Worm (Caenorhabditis elegans) whole organism, late embryonic: Measurements from ENCODE around the gene F22E5.21.

Experiments used
- ceh-2 ChIP-seq: sonication (generic microtip); optimal IDR thresholded peaks from 2 replicates; lab custom pipeline; 2016; ENCODE audit warnings: missing genotype, missing genetic modification characterization, missing compliant biosample characterization
- lin-11 ChIP-seq: fragments of 200-800 bp; sonication (Bioruptor generic); optimal IDR thresholded peaks from 2 replicates; lab custom pipeline; 2018; ENCODE audit warnings: mild to moderate bottlenecking, missing genetic modification characterization, missing compliant biosample characterization
- pros-1 ChIP-seq: fragments of 150-350 bp; optimal IDR thresholded peaks from 2 replicates; lab custom pipeline; 2014; ENCODE audit warnings: missing biosample characterization, missing genetic modification reagents, missing genetic modification characterization
- ref-2 ChIP-seq: sonication (generic microtip); optimal IDR thresholded peaks from 2 replicates; lab custom pipeline; 2016; ENCODE audit warnings: missing genetic modification characterization, missing compliant biosample characterization
- rnt-1 ChIP-seq: sonication (generic microtip); optimal IDR thresholded peaks from 2 replicates; lab custom pipeline; 2016; ENCODE audit warnings: missing genetic modification characterization, missing compliant biosample characterization
- syd-9 ChIP-seq: sonication (generic microtip); optimal IDR thresholded peaks from 2 replicates; lab custom pipeline; 2016; ENCODE audit warnings: mild to moderate bottlenecking, missing genetic modification characterization, moderate library complexity, missing compliant biosample characterization

- TF ChIP-seq syd-9 (tag; lab: Kevin White, UChicago) (no peak), rnt-1 (tag; lab: Kevin White, UChicago) (no peak), ceh-2 (tag; lab: Kevin White, UChicago) (no peak), lin-11 (tag; lab: Kevin White, UChicago) (no peak), ref-2 (tag; lab: Kevin White, UChicago) (no peak), pros-1 (no peak)
Measured at ce11 chrII:2605319-2605718, 31.9 kb downstream of the F22E5.21 start, which contains the start of gene sri-77.
